Fruit fly (Drosophila melanogaster): Measurements from ENCODE around the gene ssp.

ssp gene

dm6 chr3L:12118156-12118555, at the start of gene ssp:
Gene ssp, plus strand, starts transcription at chr3L:12118257.
- TF ChIP-seq CG8478 (optimal IDR thresholded peaks at IDR 0.05), result no peak
- TF ChIP-seq CTCF (optimal IDR thresholded peaks at IDR 0.05), result no peak

DNA sequence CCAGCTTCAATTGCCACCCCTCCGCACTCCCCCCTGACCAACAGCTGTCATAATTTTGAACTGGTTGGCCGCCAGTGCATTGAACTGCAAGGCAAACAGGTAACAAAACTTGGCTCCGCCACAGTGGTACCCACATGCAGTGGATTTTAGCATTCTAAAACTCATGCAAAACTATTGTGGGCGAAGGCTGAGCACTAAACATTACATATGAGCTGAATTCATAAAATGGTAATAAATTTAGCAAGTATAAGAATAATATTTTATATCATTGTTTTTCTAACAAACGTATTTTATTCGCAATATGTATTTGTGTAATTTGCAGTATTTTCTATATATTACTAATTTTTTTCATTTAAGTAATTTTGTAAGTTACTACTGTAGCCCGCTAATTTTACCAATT, 45.7 kb upstream of the ssp start:
- TF ChIP-seq CTCF (optimal IDR thresholded peaks at IDR 0.05), result no peak
- TF ChIP-seq CG8478 (optimal IDR thresholded peaks at IDR 0.05), result no peak

- TF ChIP-seq CG8478 (optimal IDR thresholded peaks at IDR 0.05) (no peak), CTCF (optimal IDR thresholded peaks at IDR 0.05) (no peak)
These were observed 45.0 kb upstream of the ssp start for dm6 chr3L:12073076-12073475.

DNA sequence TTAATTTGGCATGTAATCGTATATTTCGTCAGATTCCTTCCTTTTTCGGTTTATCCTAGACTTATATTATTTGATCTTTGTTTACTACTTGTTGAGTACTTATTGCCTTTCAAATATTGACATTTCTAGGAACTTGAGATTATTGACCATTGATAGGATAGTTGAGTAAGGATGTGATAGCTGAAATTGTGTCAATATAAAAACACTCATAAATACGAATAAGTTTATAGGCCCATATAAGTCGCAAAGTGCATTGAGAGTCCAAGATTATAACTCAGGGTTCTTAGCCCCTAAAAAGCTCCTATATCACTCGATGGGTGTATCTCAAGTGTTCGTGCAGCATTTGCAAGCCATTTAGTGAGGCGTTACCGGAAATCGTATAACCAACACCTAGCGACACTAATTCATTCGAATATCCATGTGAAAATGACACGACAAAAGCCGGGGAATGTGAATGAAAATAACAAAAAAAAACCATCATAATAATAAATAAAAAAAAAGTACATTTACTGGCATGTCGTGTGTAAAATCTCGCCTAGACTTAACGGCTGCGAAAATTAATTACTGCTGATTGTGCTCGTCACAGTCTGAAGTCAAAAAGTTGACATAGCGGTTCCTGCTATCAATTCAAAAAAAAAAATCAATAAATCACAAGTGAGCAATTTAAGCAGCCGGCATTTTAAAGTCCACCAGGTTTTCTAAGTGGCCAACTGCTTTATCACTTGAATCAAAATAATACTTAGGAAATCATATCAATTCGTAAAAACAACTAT, 44.0 kb upstream of the ssp start:
- TF ChIP-seq CTCF (optimal IDR thresholded peaks at IDR 0.05) (no peak), CG8478 (optimal IDR thresholded peaks at IDR 0.05) (no peak)

DNA sequence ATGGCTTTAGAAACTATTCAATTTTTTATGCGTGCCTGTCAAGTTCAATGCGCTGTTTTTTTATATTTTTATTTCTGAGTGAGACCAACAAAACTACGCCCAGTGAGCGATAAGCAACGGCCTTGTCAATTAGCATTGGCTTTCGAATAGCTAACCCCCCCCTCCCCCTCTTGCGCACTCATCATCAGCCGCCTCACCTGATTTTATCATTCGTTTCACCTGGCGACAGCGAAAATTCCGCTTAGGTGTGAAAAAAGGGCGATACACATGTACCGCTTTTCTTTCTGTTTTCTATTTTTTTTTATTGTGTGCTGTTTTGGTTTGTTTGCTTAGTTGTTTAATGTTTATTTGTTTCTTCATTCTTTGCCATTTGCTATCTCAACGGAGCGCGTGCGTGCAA, 43.1 kb upstream of the ssp start:
- TF ChIP-seq CTCF (optimal IDR thresholded peaks at IDR 0.05), result no peak
- no peak for TF ChIP-seq CG8478 (optimal IDR thresholded peaks at IDR 0.05)

- TF ChIP-seq CG8478 (optimal IDR thresholded peaks at IDR 0.05), result no peak
- no peak for TF ChIP-seq CTCF (optimal IDR thresholded peaks at IDR 0.05)
These were observed 41.7 kb upstream of the ssp start for dm6 chr3L:12076312-12076711.

dm6 chr3L:12077348-12077747, 40.7 kb upstream of the ssp start:
- TF ChIP-seq CTCF (optimal IDR thresholded peaks at IDR 0.05) (no peak), CG8478 (optimal IDR thresholded peaks at IDR 0.05) (no peak)

DNA sequence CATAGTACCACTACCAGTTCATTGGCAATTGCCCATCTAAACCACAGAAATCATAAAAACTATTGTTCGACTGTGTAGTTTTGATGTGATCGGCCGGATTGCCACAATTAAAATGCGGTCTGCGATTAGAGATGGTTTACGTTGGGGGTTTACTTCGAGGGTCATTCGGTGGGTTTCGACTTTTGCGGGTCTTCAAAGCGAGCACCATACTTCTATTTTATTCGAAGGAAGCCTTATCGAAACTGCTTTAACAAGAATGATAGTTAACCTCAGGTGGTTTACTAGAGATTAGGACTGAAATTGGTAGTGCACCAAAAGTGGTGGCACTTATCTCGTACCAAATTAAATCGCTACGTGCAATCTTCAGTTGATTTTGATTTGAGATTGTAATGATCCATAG, 40.1 kb upstream of the ssp start:
- no peak for TF ChIP-seq CTCF (optimal IDR thresholded peaks at IDR 0.05)
- no peak for TF ChIP-seq CG8478 (optimal IDR thresholded peaks at IDR 0.05)

DNA sequence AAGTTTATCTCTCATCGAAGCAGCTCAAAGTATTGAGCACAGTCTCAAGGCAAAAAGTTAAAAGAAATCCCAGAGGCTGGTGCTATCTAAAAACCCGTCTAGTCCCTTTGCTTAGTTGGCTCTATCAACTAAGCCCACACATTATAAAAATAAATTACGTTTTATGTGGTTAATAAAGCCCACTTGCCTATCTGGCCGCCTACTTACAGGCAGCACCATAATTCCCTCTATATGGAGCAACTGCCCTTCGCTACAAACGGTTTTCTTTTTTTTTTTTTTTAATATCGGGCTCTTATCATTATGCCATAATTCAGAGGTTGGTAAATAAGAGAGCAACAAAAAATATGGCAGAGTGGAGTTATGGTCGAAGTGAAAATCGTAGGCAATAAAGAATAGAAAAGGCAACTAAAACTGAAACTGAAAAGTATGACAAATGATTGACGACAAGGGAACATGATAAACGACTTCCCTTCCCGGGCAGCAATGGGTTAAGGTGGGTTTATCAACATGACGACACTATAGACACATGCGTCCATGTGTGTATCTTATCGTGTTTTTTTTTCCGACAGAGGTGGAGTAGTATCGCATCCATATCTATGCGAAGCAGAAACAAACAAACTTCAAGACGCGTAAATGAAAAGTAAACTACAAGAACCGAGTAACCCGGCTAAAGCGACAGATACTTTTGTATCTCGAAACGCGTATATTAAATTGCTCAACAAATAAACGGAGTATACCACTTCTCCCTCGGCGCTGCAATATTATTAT, 39.3 kb upstream of the ssp start:
- no peak for TF ChIP-seq CG8478 (optimal IDR thresholded peaks at IDR 0.05)
- TF ChIP-seq CTCF (optimal IDR thresholded peaks at IDR 0.05), result no peak

- no peak for TF ChIP-seq CG8478 (optimal IDR thresholded peaks at IDR 0.05)
- no peak for TF ChIP-seq CTCF (optimal IDR thresholded peaks at IDR 0.05)
These were observed 38.6 kb upstream of the ssp start for dm6 chr3L:12079319-12079933.

DNA sequence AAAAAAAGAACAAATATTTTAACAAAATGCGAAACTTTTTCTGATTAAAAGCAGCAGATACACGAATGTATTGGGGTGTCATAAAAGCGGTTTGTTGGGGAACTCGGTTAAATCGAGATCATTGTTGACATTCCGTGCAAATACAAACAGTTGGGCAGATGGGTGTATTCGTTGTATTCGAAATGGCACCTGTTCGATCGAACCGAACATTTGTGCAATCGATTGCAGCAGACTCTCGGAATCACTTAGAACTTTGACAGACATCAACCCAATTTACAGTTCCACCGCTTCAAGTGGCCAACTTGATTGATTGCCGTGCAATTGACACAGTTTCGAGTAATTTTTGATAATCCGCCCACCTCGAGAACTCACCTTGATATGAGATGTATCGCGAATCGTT, 37.6 kb upstream of the ssp start:
- TF ChIP-seq CTCF (optimal IDR thresholded peaks at IDR 0.05) (no peak), CG8478 (optimal IDR thresholded peaks at IDR 0.05) (no peak)

dm6 chr3L:12081679-12082520, 36.2 kb upstream of the ssp start, which contains the start of gene Sema5c:
Gene Sema5c, minus strand, starts transcription at chr3L:12081830.
- TF ChIP-seq CTCF (optimal IDR thresholded peaks at IDR 0.05), result no peak
- TF ChIP-seq CG8478 (optimal IDR thresholded peaks at IDR 0.05), result no peak

DNA sequence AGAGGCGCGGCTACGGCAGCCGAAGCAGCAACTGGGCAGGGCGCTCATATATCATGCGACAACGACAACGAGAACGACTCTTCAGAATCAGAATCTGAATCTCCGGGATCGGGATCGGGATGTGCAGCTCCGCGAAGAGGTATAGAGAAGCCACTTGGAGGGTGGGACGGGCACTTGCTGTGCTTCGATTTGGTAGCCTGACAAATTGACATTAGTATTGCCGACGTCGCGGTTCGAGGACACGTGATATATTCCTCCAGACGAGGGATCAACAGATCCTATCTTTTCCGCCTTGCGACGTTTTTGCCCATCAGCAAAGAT, 35.6 kb upstream of the ssp start:
- TF ChIP-seq CG8478 (optimal IDR thresholded peaks at IDR 0.05), result no peak
- TF ChIP-seq CTCF (optimal IDR thresholded peaks at IDR 0.05), result no peak

DNA sequence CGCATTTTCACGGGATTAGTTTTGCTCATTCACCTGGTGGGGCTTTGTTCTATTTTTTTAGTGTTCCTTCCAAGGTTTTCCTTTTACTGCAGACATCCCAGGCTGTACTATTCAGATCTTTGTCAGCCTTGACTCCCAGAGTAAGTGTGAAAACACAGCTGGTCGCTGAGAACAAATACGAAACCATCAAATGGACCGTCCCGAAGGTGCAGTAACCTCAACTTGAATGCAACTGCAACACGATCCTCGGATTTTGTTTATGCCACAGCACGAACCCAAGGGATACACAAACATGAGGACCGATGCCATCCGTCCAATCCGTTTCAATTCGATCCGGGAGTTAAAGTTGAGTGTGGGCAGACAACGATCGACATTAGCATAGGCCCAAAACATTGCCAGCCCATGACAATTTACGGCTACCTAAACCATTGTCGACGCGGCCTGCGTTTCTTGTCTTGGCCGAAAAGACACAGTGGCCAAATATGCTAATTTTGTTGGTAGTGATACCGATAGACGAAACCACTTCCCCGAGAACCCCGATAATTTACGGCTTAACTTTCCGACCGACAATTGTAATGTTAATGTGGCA, 34.9 kb upstream of the ssp start:
- TF ChIP-seq CG8478 (optimal IDR thresholded peaks at IDR 0.05), result no peak
- no peak for TF ChIP-seq CTCF (optimal IDR thresholded peaks at IDR 0.05)

dm6 chr3L:12083861-12084260, 34.2 kb upstream of the ssp start:
- TF ChIP-seq CTCF (optimal IDR thresholded peaks at IDR 0.05), result no peak
- no peak for TF ChIP-seq CG8478 (optimal IDR thresholded peaks at IDR 0.05)
